Worm (Caenorhabditis elegans): ENCODE results near the gene T09F5.10.

ce11 chrV:15136772-15137171, 43.1 kb upstream of the T09F5.10 start, which contains the start of gene aipl-1:
- TF ChIP-seq him-1 (tag; optimal IDR thresholded peaks at IDR 0.05) (no peak), dao-5 (tag; optimal IDR thresholded peaks at IDR 0.05) (no peak)

Data from whole organism, L4/young adult.